Fruit fly (Drosophila melanogaster) whole organism, embryonic: ENCODE measurements around the gene jdp.

Experiments used
- Adf1 ChIP-seq: fragments of 200-800 bp; sonication (Bioruptor generic); IDR thresholded peaks from 2 replicates; pipeline ENCODE4 v1.3.6; 2022; ENCODE audit warnings: missing biosample characterization, missing genetic modification characterization
- Atf3 ChIP-seq: fragments of 200-800 bp; sonication (Bioruptor generic); optimal IDR thresholded peaks from 3 replicates; lab custom pipeline; 2016; ENCODE audit warnings: missing biosample characterization, missing genetic modification characterization
- B-H1 ChIP-seq: fragments of 200-800 bp; sonication (Bioruptor generic); IDR thresholded peaks from 3 replicates; pipeline ENCODE4 v1.3.6; 2022; ENCODE audit warnings: missing biosample characterization, missing genetic modification characterization
- Bgb ChIP-seq: fragments of 200-800 bp; sonication (Bioruptor generic); IDR thresholded peaks from 2 replicates; pipeline ENCODE4 v1.3.6; 2022; ENCODE audit warnings: missing biosample characterization, missing genetic modification characterization; ENCODE audit not compliant: partially characterized antibody
- Bteb2 ChIP-seq: fragments of 200-800 bp; sonication (Bioruptor generic); optimal IDR thresholded peaks from 2 replicates; lab custom pipeline; 2016; ENCODE audit warnings: missing biosample characterization, missing genetic modification characterization
- C15 ChIP-seq: fragments of 200-800 bp; sonication (Bioruptor generic); IDR thresholded peaks from 3 replicates; pipeline ENCODE4 v1.3.6; 2022; ENCODE audit warnings: missing biosample characterization, missing genetic modification characterization
- CG10274 ChIP-seq: fragments of 200-800 bp; sonication (Bioruptor generic); optimal IDR thresholded peaks from 3 replicates; lab custom pipeline; 2017; ENCODE audit warnings: missing biosample characterization, mild to moderate bottlenecking, missing genetic modification characterization
- CG11398 ChIP-seq: fragments of 200-800 bp; sonication (Bioruptor generic); optimal IDR thresholded peaks from 2 replicates; lab custom pipeline; 2016; ENCODE audit warnings: missing biosample characterization, missing genetic modification characterization
- CG12104 ChIP-seq: fragments of 200-800 bp; sonication (Bioruptor generic); optimal IDR thresholded peaks from 3 replicates; lab custom pipeline; 2016; ENCODE audit warnings: missing biosample characterization, missing genetic modification characterization
- CG14050 ChIP-seq: fragments of 200-800 bp; sonication (Bioruptor generic); IDR thresholded peaks from 3 replicates; pipeline ENCODE4 v1.3.6; 2022; ENCODE audit warnings: missing biosample characterization, missing genetic modification characterization
- CG14441 ChIP-seq: fragments of 200-800 bp; sonication (Bioruptor generic); IDR thresholded peaks from 2 replicates; pipeline ENCODE4 v1.3.6; 2022; ENCODE audit warnings: missing biosample characterization, missing genetic modification characterization
- CG14710 ChIP-seq: fragments of 200-800 bp; sonication (Bioruptor generic); optimal IDR thresholded peaks from 3 replicates; lab custom pipeline; 2019; ENCODE audit warnings: missing biosample characterization, mild to moderate bottlenecking, missing genetic modification characterization, moderate library complexity
- CG15696 ChIP-seq: fragments of 200-800 bp; sonication (Bioruptor generic); optimal IDR thresholded peaks from 2 replicates; lab custom pipeline; 2019; ENCODE audit warnings: missing biosample characterization, mild to moderate bottlenecking, missing genetic modification characterization, moderate library complexity
- CG2129 ChIP-seq: fragments of 200-800 bp; sonication (Bioruptor generic); IDR thresholded peaks from 2 replicates; pipeline ENCODE4 v1.3.6; 2022; ENCODE audit warnings: missing biosample characterization, missing genetic modification characterization; ENCODE audit not compliant: partially characterized antibody
- CG2199 ChIP-seq: fragments of 200-800 bp; sonication (Bioruptor generic); IDR thresholded peaks from 3 replicates; pipeline ENCODE4 v1.3.6; 2022; ENCODE audit warnings: missing biosample characterization, missing genetic modification characterization
- CG32772 ChIP-seq: fragments of 200-800 bp; sonication (Bioruptor generic); IDR thresholded peaks from 2 replicates; pipeline ENCODE4 v1.3.6; 2022; ENCODE audit warnings: missing biosample characterization, missing genetic modification characterization
- CG33213 ChIP-seq: fragments of 200-800 bp; sonication (Bioruptor generic); optimal IDR thresholded peaks from 3 replicates; lab custom pipeline; 2016; ENCODE audit warnings: missing biosample characterization, missing genetic modification characterization
- CG4282 ChIP-seq: fragments of 200-800 bp; sonication (Bioruptor generic); optimal IDR thresholded peaks from 2 replicates; lab custom pipeline; 2016; ENCODE audit warnings: missing biosample characterization, missing genetic modification characterization
- CG4617 ChIP-seq: fragments of 200-800 bp; sonication (Bioruptor generic); optimal IDR thresholded peaks from 3 replicates; lab custom pipeline; 2016; ENCODE audit warnings: missing biosample characterization, missing genetic modification characterization, borderline replicate concordance
- CG6254 ChIP-seq: fragments of 200-800 bp; sonication (Bioruptor generic); optimal IDR thresholded peaks from 3 replicates; lab custom pipeline; 2017; ENCODE audit warnings: mild to moderate bottlenecking, missing biosample characterization, missing genetic modification reagents, missing genetic modification characterization
- CG7745 ChIP-seq: fragments of 200-800 bp; sonication (Bioruptor generic); optimal IDR thresholded peaks from 2 replicates; lab custom pipeline; 2018; ENCODE audit warnings: missing biosample characterization, mild to moderate bottlenecking, missing genetic modification characterization, moderate library complexity
- CG8290 ChIP-seq, 3 experiments: fragments of 200-800 bp; sonication (Bioruptor generic); optimal IDR thresholded peaks; 2 replicates each; lab custom pipeline; 2016 to 2019; ENCODE audit warnings: missing biosample characterization in 3 of 3, missing genetic modification characterization in 3 of 3, mild to moderate bottlenecking in 2 of 3, moderate library complexity in 1 of 3
- CkIIα-i1 ChIP-seq: fragments of 200-800 bp; sonication (Bioruptor generic); IDR thresholded peaks from 2 replicates; pipeline ENCODE4 v1.3.6; 2022; ENCODE audit warnings: missing biosample characterization, missing genetic modification characterization
- CoRest ChIP-seq: fragments of 200-800 bp; sonication (Bioruptor generic); optimal IDR thresholded peaks from 3 replicates; lab custom pipeline; 2018; ENCODE audit warnings: missing biosample characterization, mild to moderate bottlenecking, missing genetic modification characterization, moderate library complexity
- Drgx ChIP-seq: fragments of 200-800 bp; sonication (Bioruptor generic); IDR thresholded peaks from 2 replicates; pipeline ENCODE4 v1.3.6; 2022; ENCODE audit warnings: missing biosample characterization, missing genetic modification characterization
- HmgD ChIP-seq: fragments of 200-800 bp; sonication (Bioruptor generic); optimal IDR thresholded peaks from 3 replicates; lab custom pipeline; 2016; ENCODE audit warnings: missing biosample characterization, missing genetic modification characterization
- Hr3 ChIP-seq: fragments of 200-800 bp; sonication (Bioruptor generic); optimal IDR thresholded peaks from 3 replicates; lab custom pipeline; 2016; ENCODE audit warnings: missing biosample characterization, missing genetic modification characterization
- Med ChIP-seq: fragments of 200-800 bp; sonication (Bioruptor generic); peaks from one replicate; lab custom pipeline; 2016; ENCODE audit warnings: missing biosample characterization, missing genetic modification characterization, mild to moderate bottlenecking, inconsistent platforms, moderate library complexity
- Rx ChIP-seq: fragments of 200-800 bp; sonication (Bioruptor generic); IDR thresholded peaks from 2 replicates; pipeline ENCODE4 v1.3.6; 2022; ENCODE audit warnings: missing biosample characterization, missing genetic modification characterization
- Six4 ChIP-seq: fragments of 200-800 bp; sonication (Bioruptor generic); optimal IDR thresholded peaks from 2 replicates; lab custom pipeline; 2016; ENCODE audit warnings: missing biosample characterization, missing genetic modification characterization
- ap ChIP-seq: fragments of 200-800 bp; sonication (Bioruptor generic); IDR thresholded peaks from 2 replicates; pipeline ENCODE4 v1.3.6; 2022; ENCODE audit warnings: missing biosample characterization, missing genetic modification characterization
- ara ChIP-seq: fragments of 200-800 bp; sonication (Bioruptor generic); IDR thresholded peaks from 2 replicates; pipeline ENCODE4 v1.3.6; 2022; ENCODE audit warnings: missing biosample characterization, missing genetic modification characterization
- dati ChIP-seq: fragments of 200-800 bp; sonication (Bioruptor generic); IDR thresholded peaks from 2 replicates; pipeline ENCODE4 v1.3.6; 2022; ENCODE audit warnings: missing biosample characterization, missing genetic modification characterization
- dmrt99B ChIP-seq: fragments of 200-800 bp; sonication (Bioruptor generic); optimal IDR thresholded peaks from 2 replicates; lab custom pipeline; 2018; ENCODE audit warnings: missing biosample characterization, mild to moderate bottlenecking, missing genetic modification characterization, moderate library complexity
- esg ChIP-seq: fragments of 200-800 bp; sonication (Bioruptor generic); conservative IDR thresholded peaks from 2 replicates; pipeline ENCODE4 v1.3.6; 2022; ENCODE audit warnings: missing biosample characterization, missing genetic modification characterization
- gcm ChIP-seq: fragments of 200-800 bp; sonication (Bioruptor generic); optimal IDR thresholded peaks from 2 replicates; lab custom pipeline; 2019; ENCODE audit warnings: missing biosample characterization, mild to moderate bottlenecking, missing genetic modification characterization, moderate library complexity
- hbn ChIP-seq: fragments of 200-800 bp; sonication (Bioruptor generic); IDR thresholded peaks from 2 replicates; pipeline ENCODE4 v1.3.6; 2022; ENCODE audit warnings: missing biosample characterization, missing genetic modification characterization; ENCODE audit not compliant: partially characterized antibody
- knrl ChIP-seq: fragments of 200-800 bp; sonication (Bioruptor generic); IDR thresholded peaks from 3 replicates; pipeline ENCODE4 v1.3.6; 2022; ENCODE audit warnings: missing biosample characterization, missing genetic modification characterization; ENCODE audit not compliant: partially characterized antibody
- lilli ChIP-seq: fragments of 200-800 bp; sonication (Bioruptor generic); optimal IDR thresholded peaks from 3 replicates; lab custom pipeline; 2016; ENCODE audit warnings: missing biosample characterization, missing genetic modification characterization
- lov ChIP-seq, 2 experiments: fragments of 200-800 bp in 1 of 2; fragments of >200 bp in 1 of 2; sonication (Bioruptor generic) in 1 of 2; IDR thresholded peaks in 1 of 2; optimal IDR thresholded peaks in 1 of 2; 2 replicates in 1 of 2; 3 replicates in 1 of 2; pipeline versions ENCODE4 v1.3.6 to Lab custom; 2017 to 2022; ENCODE audit warnings: missing biosample characterization in 1 of 2, missing genetic modification characterization in 1 of 2
- luna ChIP-seq: fragments of 200-800 bp; sonication (Bioruptor generic); optimal IDR thresholded peaks from 2 replicates; lab custom pipeline; 2016; ENCODE audit warnings: missing biosample characterization, missing genetic modification characterization
- nmo ChIP-seq: fragments of 200-800 bp; sonication (Bioruptor generic); optimal IDR thresholded peaks from 2 replicates; lab custom pipeline; 2018; ENCODE audit warnings: missing biosample characterization, mild to moderate bottlenecking, missing genetic modification characterization, moderate library complexity
- org-1 ChIP-seq: fragments of 200-800 bp; sonication (Bioruptor generic); optimal IDR thresholded peaks from 2 replicates; lab custom pipeline; 2017; ENCODE audit warnings: missing biosample characterization, missing genetic modification characterization
- pho ChIP-seq: fragments of 200-800 bp; sonication (Bioruptor generic); optimal IDR thresholded peaks from 2 replicates; lab custom pipeline; 2016; ENCODE audit warnings: missing biosample characterization, missing genetic modification characterization
- slbo ChIP-seq: fragments of 200-800 bp; sonication (Bioruptor generic); IDR thresholded peaks from 2 replicates; pipeline ENCODE4 v1.3.6; 2022; ENCODE audit warnings: missing biosample characterization, missing genetic modification characterization
- sr ChIP-seq: fragments of 200-800 bp; sonication (Bioruptor generic); IDR thresholded peaks from 3 replicates; pipeline ENCODE4 v1.3.6; 2022; ENCODE audit warnings: missing biosample characterization, missing genetic modification characterization
- tna ChIP-seq: fragments of 200-800 bp; sonication (Bioruptor generic); IDR thresholded peaks from 2 replicates; pipeline ENCODE4 v1.3.6; 2022; ENCODE audit warnings: missing biosample characterization, missing genetic modification characterization; ENCODE audit not compliant: partially characterized antibody
- trh ChIP-seq: fragments of 200-800 bp; sonication (Bioruptor generic); optimal IDR thresholded peaks from 2 replicates; lab custom pipeline; 2016; ENCODE audit warnings: missing biosample characterization, missing genetic modification characterization
- wek ChIP-seq: fragments of 200-800 bp; sonication (Bioruptor generic); optimal IDR thresholded peaks from 3 replicates; lab custom pipeline; 2018; ENCODE audit warnings: missing biosample characterization, mild to moderate bottlenecking, missing genetic modification characterization, moderate library complexity
- zf30C ChIP-seq: fragments of 200-800 bp; sonication (Bioruptor generic); optimal IDR thresholded peaks from 3 replicates; lab custom pipeline; 2018; ENCODE audit warnings: missing biosample characterization, mild to moderate bottlenecking, missing genetic modification characterization

jdp gene

DNA sequence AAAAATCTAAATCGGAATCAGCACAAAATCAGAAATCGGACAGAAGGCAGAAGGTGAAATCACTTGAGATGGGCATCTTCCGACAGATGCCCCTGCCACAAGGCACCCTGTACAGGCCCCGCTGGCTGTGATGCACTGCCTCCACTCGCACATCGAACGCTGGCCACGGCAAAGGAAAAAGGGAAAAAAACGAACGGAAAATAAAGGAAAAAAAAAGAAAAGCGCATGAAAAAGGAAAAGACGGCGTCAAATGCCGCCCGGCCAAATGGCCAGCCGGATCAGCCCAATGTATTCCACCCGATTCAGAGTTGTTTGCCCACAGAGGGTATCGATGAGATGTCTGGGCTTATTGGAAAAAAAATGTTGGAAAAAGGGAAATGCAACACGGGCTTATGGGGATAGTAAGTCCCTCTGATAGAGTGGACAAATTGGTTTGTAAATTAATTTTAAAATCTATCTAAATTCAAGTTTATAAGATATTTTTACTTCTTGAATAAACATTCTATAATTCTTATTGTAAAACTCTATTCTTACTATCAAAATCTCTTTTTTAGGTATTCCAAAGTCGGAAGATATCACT, 4.4 kb upstream of the jdp start (continued):
- TF ChIP-seq esg (GFP tag; lab: Robert Waterston, UW) (no peak), Rx (GFP tag; lab: Robert Waterston, UW) (no peak), slbo (GFP tag; lab: Robert Waterston, UW) (no peak), HmgD (GFP tag; lab: Kevin White, UChicago) (no peak), lov (optimal IDR thresholded peaks at IDR 0.05; lab: Kevin White, UChicago) (no peak), lov (GFP tag; IDR thresholded peaks at IDR 0.05; lab: Robert Waterston, UW) (no peak), Six4 (no peak), CG14050 (GFP tag; lab: Robert Waterston, UW) (no peak), CG11398 (GFP tag; lab: Kevin White, UChicago) (no peak), nmo (GFP tag; lab: Kevin White, UChicago) (peak; percentile 32), B-H1 (GFP tag; lab: Robert Waterston, UW) (no peak), trh (GFP tag; lab: Kevin White, UChicago) (no peak), CG32772 (GFP tag; lab: Robert Waterston, UW) (no peak), CG4282 (GFP tag; lab: Kevin White, UChicago) (no peak), CG10274 (GFP tag; lab: Kevin White, UChicago) (no peak), Adf1 (GFP tag; lab: Robert Waterston, UW) (no peak), CG2199 (GFP tag; lab: Robert Waterston, UW) (no peak), hbn (GFP tag; lab: Robert Waterston, UW) (no peak), CG2129 (GFP tag; lab: Robert Waterston, UW) (no peak), org-1 (GFP tag; lab: Kevin White, UChicago) (no peak), CG15696 (tag; lab: Kevin White, UChicago) (no peak), CG14710 (tag; lab: Kevin White, UChicago) (peak; percentile 6), CoRest (peak; percentile 17), CG4617 (no peak), wek (GFP tag; lab: Kevin White, UChicago) (no peak), dmrt99B (peak; percentile 50), Hr3 (GFP tag; lab: Kevin White, UChicago) (no peak), CG7745 (tag; lab: Kevin White, UChicago) (no peak), CG33213 (GFP tag; lab: Kevin White, UChicago) (no peak), C15 (GFP tag; lab: Robert Waterston, UW) (no peak), knrl (GFP tag; lab: Robert Waterston, UW) (no peak), CG12104 (GFP tag; lab: Kevin White, UChicago) (no peak), CG14441 (GFP tag; lab: Robert Waterston, UW) (0 out of 2 replicates have a peak, but pooled peaks have one; percentile 10), dati (no peak), Atf3 (GFP tag; lab: Kevin White, UChicago) (no peak), Bgb (no peak), CG6254 (GFP tag; lab: Kevin White, UChicago) (peak; percentile 9), tna (GFP tag; lab: Robert Waterston, UW) (no peak), pho (GFP tag; lab: Kevin White, UChicago) (no peak), Med (GFP tag; lab: Kevin White, UChicago) (no peak), gcm (GFP tag; lab: Kevin White, UChicago) (no peak), zf30C (GFP tag; lab: Kevin White, UChicago) (no peak), CkIIα-i1 (GFP tag; lab: Robert Waterston, UW) (no peak), CG8290 (GFP tag; optimal IDR thresholded peaks at IDR 0.05; lab: Kevin White, UChicago) (no peak), CG8290 (tag; optimal IDR thresholded peaks at IDR 0.05; lab: Kevin White, UChicago) (no peak), Drgx (GFP tag; lab: Robert Waterston, UW) (0 out of 2 replicates have a peak, but pooled peaks have one; percentile 26), sr (GFP tag; lab: Robert Waterston, UW) (no peak), ap (GFP tag; lab: Robert Waterston, UW) (no peak), luna (GFP tag; lab: Kevin White, UChicago) (no peak), Bteb2 (GFP tag; lab: Kevin White, UChicago) (no peak), ara (no peak), lilli (GFP tag; lab: Kevin White, UChicago) (no peak)
